Worm (Caenorhabditis elegans): ENCODE data around the gene ceh-99.

ceh-99 gene

DNA sequence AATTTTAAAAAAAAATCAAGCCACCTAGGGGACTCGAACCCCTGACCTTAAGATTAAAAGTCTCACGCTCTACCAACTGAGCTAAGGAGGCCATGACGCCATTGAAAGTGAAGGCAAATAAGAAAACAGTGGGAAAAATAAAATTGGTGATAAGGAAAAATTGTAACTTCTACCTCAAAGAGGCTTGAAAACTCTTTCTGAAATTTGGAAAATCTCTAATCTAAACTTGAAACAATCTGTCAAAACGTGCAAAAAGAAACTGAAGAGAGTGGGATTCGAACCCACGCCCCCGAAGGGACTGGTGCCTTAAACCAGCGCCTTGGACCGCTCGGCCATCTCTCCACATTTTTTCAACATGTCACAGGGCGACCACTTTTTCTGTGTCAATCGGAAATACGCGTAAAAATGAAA is 21.9 kb downstream of the ceh-99 start (continued):
- TF ChIP-seq F10B5.3 (tag; optimal IDR thresholded peaks at IDR 0.05) (peak; percentile 10), rbr-2 (tag; optimal IDR thresholded peaks at IDR 0.05) (peak; percentile 27), egl-43 (GFP tag; IDR thresholded peaks at IDR 0.05) (peak; percentile 70; the same call in 1 of the 2 replicates), lim-7 (GFP tag; IDR thresholded peaks at IDR 0.05) (peak; percentile 85), madf-9 (GFP tag; conservative IDR thresholded peaks at IDR 0.05) (0 out of 2 replicates have a peak, but pooled peaks have one; percentile 12), mes-2 (tag; optimal IDR thresholded peaks at IDR 0.05; ENCODE audit: poor library complexity, severe bottlenecking) (peak; percentile 42), Y5F2A.4 (GFP tag; optimal IDR thresholded peaks at IDR 0.05) (peak; percentile 66), lin-13 (GFP tag; optimal IDR thresholded peaks at IDR 0.05) (peak; percentile 34)

DNA sequence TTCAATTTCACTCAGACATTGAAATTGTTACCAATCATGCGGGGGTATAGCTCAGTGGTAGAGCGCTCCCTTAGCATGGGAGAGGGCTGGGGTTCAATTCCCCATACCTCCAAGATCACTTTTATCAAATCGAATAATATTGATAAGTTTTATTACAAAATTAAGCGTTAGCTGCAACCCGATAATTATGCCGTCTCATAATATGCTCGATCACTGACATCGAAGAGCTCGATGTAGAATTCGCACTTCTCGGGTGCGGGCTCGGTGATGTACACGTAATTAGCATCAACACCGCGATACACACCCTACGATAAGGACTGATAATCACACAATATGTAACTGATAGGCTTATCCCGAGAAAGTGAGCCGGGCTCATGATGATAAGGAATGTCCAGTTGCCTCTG is 22.8 kb downstream of the ceh-99 start:
- TF ChIP-seq nhr-102 (tag; optimal IDR thresholded peaks at IDR 0.05) = peak; percentile 58
- no peak for TF ChIP-seq ZK546.5 (tag; optimal IDR thresholded peaks at IDR 0.05)
- peak; percentile 3 for TF ChIP-seq hlh-11 (tag; optimal IDR thresholded peaks at IDR 0.05)
- TF ChIP-seq ztf-7 (tag; optimal IDR thresholded peaks at IDR 0.05) = no peak
- no peak for TF ChIP-seq nhr-10 (tag; optimal IDR thresholded peaks at IDR 0.05)
- peak; percentile 40 for TF ChIP-seq dmd-6 (GFP tag; IDR thresholded peaks at IDR 0.05)
- 0 out of 2 replicates have a peak, but pooled peaks have one; percentile 49 for TF ChIP-seq D1046.2 (GFP tag; IDR thresholded peaks at IDR 0.05)
- peak; percentile 22 for TF ChIP-seq hlh-30 (tag; optimal IDR thresholded peaks at IDR 0.05; ENCODE audit: insufficient read depth)
- peak; percentile 80 for TF ChIP-seq F26F4.8 (GFP tag; conservative IDR thresholded peaks at IDR 0.05)
- no peak for TF ChIP-seq pqm-1 (tag; optimal IDR thresholded peaks at IDR 0.05)
- 0 out of 2 replicates have a peak, but pooled peaks have one; percentile 36 for TF ChIP-seq madf-9 (GFP tag; conservative IDR thresholded peaks at IDR 0.05)
- TF ChIP-seq lim-7 (GFP tag; IDR thresholded peaks at IDR 0.05) = peak; percentile 74
- peak; percentile 4 for TF ChIP-seq F49E8.2 (tag; optimal IDR thresholded peaks at IDR 0.05; ENCODE audit: borderline replicate concordance)
- peak; percentile 9 for TF ChIP-seq nhr-48 (tag; optimal IDR thresholded peaks at IDR 0.05)
- 0 out of 2 replicates have a peak, but pooled peaks have one; percentile 68 for TF ChIP-seq F44E2.7 (GFP tag; IDR thresholded peaks at IDR 0.05)
- peak; percentile 60; the same call in 1 of the 2 replicates for TF ChIP-seq tra-1 (GFP tag; IDR thresholded peaks at IDR 0.05)
- no peak for TF ChIP-seq F37D6.2 (tag; optimal IDR thresholded peaks at IDR 0.05)
- 0 out of 2 replicates have a peak, but pooled peaks have one; percentile 40 for TF ChIP-seq ZK337.2 (GFP tag; IDR thresholded peaks at IDR 0.05)
- TF ChIP-seq dmd-8 (GFP tag; IDR thresholded peaks at IDR 0.05) = peak; percentile 62; the same call in 1 of the 2 replicates
- peak; percentile 42 to 84 for TF ChIP-seq daf-16 (GFP tag; optimal IDR thresholded peaks at IDR 0.05)
- no peak for TF ChIP-seq daf-16 (tag; optimal IDR thresholded peaks at IDR 0.05)
- peak; percentile 26 for TF ChIP-seq gei-8 (GFP tag; optimal IDR thresholded peaks at IDR 0.05)
- TF ChIP-seq lin-13 (GFP tag; optimal IDR thresholded peaks at IDR 0.05) = peak; percentile 54
- no peak for TF ChIP-seq skn-1 (tag; optimal IDR thresholded peaks at IDR 0.05)
- 0 out of 2 replicates have a peak, but pooled peaks have one; percentile 40 for TF ChIP-seq arid-1 (GFP tag; conservative IDR thresholded peaks at IDR 0.05)
- 0 out of 2 replicates have a peak, but pooled peaks have one; percentile 46 for TF ChIP-seq Y48G9A.11 (GFP tag; IDR thresholded peaks at IDR 0.05)
- TF ChIP-seq zip-2 (tag; optimal IDR thresholded peaks at IDR 0.05) = peak; percentile 36
- TF ChIP-seq spr-1 (tag; optimal IDR thresholded peaks at IDR 0.05) = no peak
- TF ChIP-seq pha-4 (GFP tag; IDR thresholded peaks at IDR 0.05) = peak; percentile 45; the same call in 1 of the 2 replicates
- no peak for TF ChIP-seq pha-4 (tag; optimal IDR thresholded peaks at IDR 0.05)
- peak; percentile 49; the same call in 1 of the 2 replicates for TF ChIP-seq lin-1 (GFP tag; IDR thresholded peaks at IDR 0.05)

DNA sequence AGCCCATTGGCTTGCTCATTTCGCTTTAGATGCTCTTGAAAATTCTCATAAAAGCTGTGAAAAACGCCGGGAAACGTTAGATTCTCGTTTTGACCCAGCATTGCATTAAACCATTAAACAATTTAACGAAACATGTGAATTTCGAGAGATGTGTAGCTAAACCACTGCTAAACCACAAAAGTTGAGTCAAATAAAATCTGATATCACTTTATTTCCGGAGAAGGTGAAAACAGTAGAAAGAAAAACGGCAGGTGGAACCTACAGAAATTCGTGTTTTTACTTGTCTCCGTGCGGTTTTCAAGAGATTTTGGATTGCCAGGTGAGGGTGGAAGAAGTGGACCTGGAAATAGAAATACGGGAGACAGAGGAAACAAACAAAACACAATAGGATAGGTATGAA is 24.8 kb downstream of the ceh-99 start, which contains the start of gene F49C5.9:
TSS of gene F49C5.9 (minus strand) at position 101 of the 400 bp plus-strand sequence.
- TF ChIP-seq daf-16 (GFP tag; optimal IDR thresholded peaks at IDR 0.05) (no peak), daf-16 (tag; optimal IDR thresholded peaks at IDR 0.05) (no peak), D1046.2 (GFP tag; IDR thresholded peaks at IDR 0.05) (no peak), rbr-2 (tag; optimal IDR thresholded peaks at IDR 0.05) (no peak), lin-29 (GFP tag; IDR thresholded peaks at IDR 0.05) (no peak), zfp-3 (GFP tag; conservative IDR thresholded peaks at IDR 0.05) (no peak), ces-1 (GFP tag; optimal IDR thresholded peaks at IDR 0.05) (no peak), lim-7 (GFP tag; IDR thresholded peaks at IDR 0.05) (no peak), nhr-237 (tag; optimal IDR thresholded peaks at IDR 0.05) (no peak), nhr-42 (GFP tag; IDR thresholded peaks at IDR 0.05) (no peak), dmd-9 (GFP tag; IDR thresholded peaks at IDR 0.05) (no peak), egl-43 (GFP tag; IDR thresholded peaks at IDR 0.05) (no peak), mep-1 (tag; optimal IDR thresholded peaks at IDR 0.05) (no peak), vab-7 (GFP tag; IDR thresholded peaks at IDR 0.05) (no peak), duxl-1 (tag; optimal IDR thresholded peaks at IDR 0.05; ENCODE audit: poor library complexity) (no peak), cey-2 (tag; optimal IDR thresholded peaks at IDR 0.05; ENCODE audit: borderline replicate concordance, insufficient read depth) (no peak), dmd-6 (GFP tag; IDR thresholded peaks at IDR 0.05) (no peak), lsy-2 (tag; optimal IDR thresholded peaks at IDR 0.05) (no peak), nhr-41 (GFP tag; IDR thresholded peaks at IDR 0.05) (no peak)
